Worm (Caenorhabditis elegans) whole organism, L1 larva: ENCODE results near the gene mrps-16.

Experiments used
- aly-2 ChIP-seq: fragments of 150-350 bp; optimal IDR thresholded peaks from 2 replicates; lab custom pipeline; 2014; ENCODE audit warnings: missing biosample characterization, missing genetic modification characterization
- fkh-10 ChIP-seq: sonication (generic microtip); optimal IDR thresholded peaks from 2 replicates; lab custom pipeline; 2017; ENCODE audit warnings: missing biosample characterization, missing genetic modification reagents, missing genetic modification characterization
- jun-1 ChIP-seq: fragments of 150-350 bp; optimal IDR thresholded peaks from 2 replicates; lab custom pipeline; 2014; ENCODE audit warnings: missing biosample characterization, missing genetic modification reagents, missing genetic modification characterization
- nhr-11 ChIP-seq: fragments of 150-350 bp; optimal IDR thresholded peaks from 2 replicates; lab custom pipeline; 2014; ENCODE audit warnings: missing biosample characterization, missing genetic modification characterization
- nhr-28 ChIP-seq: fragments of 150-350 bp; optimal IDR thresholded peaks from 2 replicates; lab custom pipeline; 2014; ENCODE audit warnings: missing biosample characterization, missing genetic modification characterization
- sptf-1 ChIP-seq: fragments of 150-350 bp; optimal IDR thresholded peaks from 2 replicates; lab custom pipeline; 2014; ENCODE audit warnings: missing biosample characterization, missing genetic modification characterization
- unc-130 ChIP-seq: fragments of 150-350 bp; optimal IDR thresholded peaks from 2 replicates; lab custom pipeline; 2017; ENCODE audit warnings: missing biosample characterization, missing genetic modification characterization, inconsistent platforms
- unc-62 ChIP-seq: fragments of 150-350 bp; optimal IDR thresholded peaks from 2 replicates; lab custom pipeline; 2014; ENCODE audit warnings: missing biosample characterization, missing genetic modification reagents, missing genetic modification characterization
- unc-98 ChIP-seq: fragments of 200-800 bp; sonication (Bioruptor generic); IDR thresholded peaks from 2 replicates; pipeline ENCODE4 v1.3.6; 2022; ENCODE audit warnings: missing genetic modification characterization, missing compliant biosample characterization

DNA sequence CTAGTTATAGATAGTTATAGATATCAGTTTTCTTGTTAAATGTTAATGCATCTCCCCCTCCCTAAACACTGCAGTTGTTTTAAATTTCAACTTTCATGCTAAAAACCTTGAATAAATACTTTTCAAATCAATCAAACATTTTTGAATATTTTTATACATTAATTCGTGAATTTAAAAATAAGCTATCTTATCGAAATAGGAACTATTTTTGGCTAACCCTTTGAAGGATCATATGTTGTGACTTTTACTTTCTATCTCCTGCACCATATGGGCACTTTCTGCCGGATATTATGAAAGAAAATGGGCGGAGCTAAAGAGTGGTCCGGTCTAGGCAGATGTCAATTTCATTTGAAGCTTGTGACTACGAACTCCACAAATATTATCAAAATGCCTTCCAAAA lies 48.5 kb downstream of the mrps-16 start, which contains the start of gene ZK177.11:
- no peak for TF ChIP-seq unc-62 (GFP tag; lab: Kevin White, UChicago)
- no peak for TF ChIP-seq aly-2 (tag; lab: Kevin White, UChicago)
- no peak for TF ChIP-seq unc-130 (tag; lab: Kevin White, UChicago)
- no peak for TF ChIP-seq sptf-1
- no peak for TF ChIP-seq nhr-11 (tag; lab: Kevin White, UChicago)
- TF ChIP-seq nhr-28 (tag; lab: Kevin White, UChicago), result no peak
- no peak for TF ChIP-seq fkh-10 (GFP tag; lab: Kevin White, UChicago)
- no peak for TF ChIP-seq unc-98 (GFP tag; lab: Robert Waterston, UW)
- TF ChIP-seq jun-1 (tag; lab: Kevin White, UChicago), result no peak
